Fruit fly (Drosophila melanogaster): Measurements from ENCODE around the gene Cpr73D.

Cpr73D gene

dm6 chr3L:16981114-16981648 lies 23.7 kb upstream of the Cpr73D start:
- TF ChIP-seq Pif1A (GFP tag; optimal IDR thresholded peaks at IDR 0.05), result no peak
- peak; percentile 27 for TF ChIP-seq EcR (GFP tag; optimal IDR thresholded peaks at IDR 0.05)
- no peak for TF ChIP-seq CG32121 (GFP tag; IDR thresholded peaks at IDR 0.05)
- TF ChIP-seq CG4496 (GFP tag; IDR thresholded peaks at IDR 0.05), result 0 out of 3 replicates have a peak, but pooled peaks have one; percentile 9
- TF ChIP-seq CG10348 (GFP tag; IDR thresholded peaks at IDR 0.05), result no peak

DNA sequence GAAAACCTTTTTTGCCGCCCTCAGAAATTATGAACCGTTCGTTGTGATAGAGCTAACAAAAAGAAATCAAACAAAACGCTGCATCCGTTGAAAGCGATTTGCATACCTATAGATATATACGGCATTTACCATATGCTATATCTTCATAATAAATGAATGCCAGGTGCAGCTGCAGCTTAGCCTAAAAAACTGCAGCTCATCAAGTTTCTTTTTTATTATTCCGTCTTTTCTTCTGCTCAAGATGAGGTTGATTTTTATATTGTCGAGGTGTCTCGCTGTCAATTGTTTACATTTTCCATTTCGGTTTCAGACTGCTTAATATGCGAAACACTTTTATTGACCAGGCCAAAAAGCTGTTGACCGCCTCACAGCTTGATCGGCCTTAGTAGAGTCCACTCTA lies 20.9 kb upstream of the Cpr73D start:
- TF ChIP-seq rn (GFP tag; IDR thresholded peaks at IDR 0.05) (no peak), CG34367 (tag; optimal IDR thresholded peaks at IDR 0.05) (no peak), D1 (tag; optimal IDR thresholded peaks at IDR 0.05) (no peak), CG8301 (tag; optimal IDR thresholded peaks at IDR 0.05) (no peak), CG12605 (GFP tag; IDR thresholded peaks at IDR 0.05) (no peak), CG9948 (tag; optimal IDR thresholded peaks at IDR 0.05) (no peak), Snoo (tag; optimal IDR thresholded peaks at IDR 0.05) (no peak), CG32121 (GFP tag; IDR thresholded peaks at IDR 0.05) (no peak), gl (tag; optimal IDR thresholded peaks at IDR 0.05) (no peak), CG14655 (GFP tag; optimal IDR thresholded peaks at IDR 0.05) (no peak), Pif1B (GFP tag; optimal IDR thresholded peaks at IDR 0.05) (no peak), Ets98B (GFP tag; IDR thresholded peaks at IDR 0.05) (no peak), CG15710 (tag; optimal IDR thresholded peaks at IDR 0.05) (no peak), EcR (GFP tag; optimal IDR thresholded peaks at IDR 0.05) (no peak), CG4496 (GFP tag; IDR thresholded peaks at IDR 0.05) (no peak), Pif1A (GFP tag; optimal IDR thresholded peaks at IDR 0.05) (no peak), CG10348 (GFP tag; IDR thresholded peaks at IDR 0.05) (no peak), fd96Ca (GFP tag; IDR thresholded peaks at IDR 0.05) (no peak), CG8159 (tag; optimal IDR thresholded peaks at IDR 0.05) (no peak)

DNA sequence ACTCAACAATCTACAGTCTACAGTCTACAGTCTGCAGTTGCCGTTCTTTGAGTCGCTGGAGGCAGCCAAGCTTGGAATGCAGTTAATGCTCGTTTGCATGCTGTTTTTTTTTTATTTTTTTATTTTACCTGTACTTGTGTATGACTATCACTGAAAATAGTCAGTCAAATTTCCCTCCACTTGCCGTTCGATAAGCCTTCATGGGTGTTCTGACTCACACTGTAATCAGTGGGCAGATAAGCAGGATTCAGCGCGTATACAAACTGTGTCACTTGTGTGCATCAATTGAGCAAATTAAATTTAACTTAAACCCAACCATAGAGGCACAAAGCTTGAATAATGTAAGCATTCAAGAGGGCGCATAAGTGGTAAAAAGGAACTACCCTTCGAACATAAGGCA lies 19.8 kb upstream of the Cpr73D start:
- TF ChIP-seq CG15710 (tag; optimal IDR thresholded peaks at IDR 0.05) (no peak), CG9948 (tag; optimal IDR thresholded peaks at IDR 0.05) (no peak), Snoo (tag; optimal IDR thresholded peaks at IDR 0.05) (no peak), CG10348 (GFP tag; IDR thresholded peaks at IDR 0.05) (no peak), D1 (tag; optimal IDR thresholded peaks at IDR 0.05) (no peak), EcR (GFP tag; optimal IDR thresholded peaks at IDR 0.05) (no peak), CG8159 (tag; optimal IDR thresholded peaks at IDR 0.05) (no peak), Pif1A (GFP tag; optimal IDR thresholded peaks at IDR 0.05) (no peak), fd96Ca (GFP tag; IDR thresholded peaks at IDR 0.05) (no peak), CG14655 (GFP tag; optimal IDR thresholded peaks at IDR 0.05) (no peak), Pif1B (GFP tag; optimal IDR thresholded peaks at IDR 0.05) (no peak), CG4496 (GFP tag; IDR thresholded peaks at IDR 0.05) (no peak)

dm6 chr3L:16975638-16976528 lies 18.4 kb upstream of the Cpr73D start:
- TF ChIP-seq CG17806 (tag; optimal IDR thresholded peaks at IDR 0.05) (peak; percentile 44), CG34367 (tag; optimal IDR thresholded peaks at IDR 0.05) (peak; percentile 63), CG8159 (tag; optimal IDR thresholded peaks at IDR 0.05) (peak; percentile 82), Ets98B (GFP tag; IDR thresholded peaks at IDR 0.05) (peak; percentile 35), CG9948 (tag; optimal IDR thresholded peaks at IDR 0.05) (peak; percentile 58), EcR (GFP tag; optimal IDR thresholded peaks at IDR 0.05) (peak; percentile 21), CG4496 (GFP tag; IDR thresholded peaks at IDR 0.05) (peak; percentile 61), CG32121 (GFP tag; IDR thresholded peaks at IDR 0.05) (no peak), CG15710 (tag; optimal IDR thresholded peaks at IDR 0.05) (peak; percentile 72), D1 (tag; optimal IDR thresholded peaks at IDR 0.05) (peak; percentile 40), Pif1B (GFP tag; optimal IDR thresholded peaks at IDR 0.05) (peak; percentile 38), CG12605 (GFP tag; IDR thresholded peaks at IDR 0.05) (no peak), fd96Ca (GFP tag; IDR thresholded peaks at IDR 0.05) (peak; percentile 61; the same call in 2 of the 3 replicates), CG10348 (GFP tag; IDR thresholded peaks at IDR 0.05) (no peak), rn (GFP tag; IDR thresholded peaks at IDR 0.05) (no peak), CG13204 (GFP tag; optimal IDR thresholded peaks at IDR 0.05) (peak; percentile 41), Pif1A (GFP tag; optimal IDR thresholded peaks at IDR 0.05) (peak; percentile 67), Snoo (tag; optimal IDR thresholded peaks at IDR 0.05) (peak; percentile 54), CG8301 (tag; optimal IDR thresholded peaks at IDR 0.05) (peak; percentile 76), CG14655 (GFP tag; optimal IDR thresholded peaks at IDR 0.05) (peak; percentile 91), gl (tag; optimal IDR thresholded peaks at IDR 0.05) (no peak)

dm6 chr3L:16974645-16975151 lies 17.2 kb upstream of the Cpr73D start:
- TF ChIP-seq Pif1B (GFP tag; optimal IDR thresholded peaks at IDR 0.05), result no peak
- TF ChIP-seq Ets98B (GFP tag; IDR thresholded peaks at IDR 0.05), result no peak; the same call in 1 of the 2 replicates
- TF ChIP-seq CG17806 (tag; optimal IDR thresholded peaks at IDR 0.05), result peak; percentile 23
- TF ChIP-seq fd96Ca (GFP tag; IDR thresholded peaks at IDR 0.05), result 0 out of 3 replicates have a peak, but pooled peaks have one; percentile 35
- no peak for TF ChIP-seq CG13204 (GFP tag; optimal IDR thresholded peaks at IDR 0.05)
- no peak for TF ChIP-seq rn (GFP tag; IDR thresholded peaks at IDR 0.05)
- no peak for TF ChIP-seq EcR (GFP tag; optimal IDR thresholded peaks at IDR 0.05)
- TF ChIP-seq D1 (tag; optimal IDR thresholded peaks at IDR 0.05), result no peak
- TF ChIP-seq CG8301 (tag; optimal IDR thresholded peaks at IDR 0.05), result peak; percentile 18
- TF ChIP-seq CG32121 (GFP tag; IDR thresholded peaks at IDR 0.05), result 0 out of 2 replicates have a peak, but pooled peaks have one; percentile 5
- peak; percentile 13 for TF ChIP-seq CG15710 (tag; optimal IDR thresholded peaks at IDR 0.05)
- no peak for TF ChIP-seq CG10348 (GFP tag; IDR thresholded peaks at IDR 0.05)
- TF ChIP-seq CG14655 (GFP tag; optimal IDR thresholded peaks at IDR 0.05), result no peak
- peak; percentile 38 for TF ChIP-seq gl (tag; optimal IDR thresholded peaks at IDR 0.05)
- peak; percentile 62 for TF ChIP-seq CG8159 (tag; optimal IDR thresholded peaks at IDR 0.05)
- TF ChIP-seq Pif1A (GFP tag; optimal IDR thresholded peaks at IDR 0.05), result peak; percentile 20
- TF ChIP-seq CG12605 (GFP tag; IDR thresholded peaks at IDR 0.05), result peak; percentile 60
- TF ChIP-seq CG9948 (tag; optimal IDR thresholded peaks at IDR 0.05), result peak; percentile 46
- TF ChIP-seq CG34367 (tag; optimal IDR thresholded peaks at IDR 0.05), result no peak
- no peak; the same call in 1 of the 3 replicates for TF ChIP-seq CG4496 (GFP tag; IDR thresholded peaks at IDR 0.05)
- peak; percentile 43 for TF ChIP-seq Snoo (tag; optimal IDR thresholded peaks at IDR 0.05)
